Worm (Caenorhabditis elegans): ENCODE results near the gene Y32F6B.9.

- TF ChIP-seq tbx-2 (tag; optimal IDR thresholded peaks at IDR 0.05) (no peak), hlh-6 (tag; optimal IDR thresholded peaks at IDR 0.05) (no peak), pha-2 (tag; optimal IDR thresholded peaks at IDR 0.05) (no peak), ttx-3 (tag; optimal IDR thresholded peaks at IDR 0.05) (no peak), che-1 (tag; optimal IDR thresholded peaks at IDR 0.05) (no peak), Y22D7AL.16 (tag; optimal IDR thresholded peaks at IDR 0.05) (no peak), hlh-8 (tag; optimal IDR thresholded peaks at IDR 0.05) (no peak), ceh-18 (tag; optimal IDR thresholded peaks at IDR 0.05) (no peak), pha-4 (tag; optimal IDR thresholded peaks at IDR 0.05) (no peak), nfya-1 (tag; optimal IDR thresholded peaks at IDR 0.05) (no peak), dve-1 (tag; optimal IDR thresholded peaks at IDR 0.05) (no peak), ama-1 (optimal IDR thresholded peaks at IDR 0.05) (no peak), ceh-24 (tag; optimal IDR thresholded peaks at IDR 0.05) (no peak)
Observed at ce11 chrV:10468190-10468589, 10.3 kb upstream of the Y32F6B.9 start, which contains the start of gene egl-9.
